Worm (Caenorhabditis elegans) whole organism, mixed stage, embryonic: ENCODE data around the gene C04E6.5.

Source experiments
- bed-3 ChIP-seq: fragments of 200-800 bp; sonication (Bioruptor generic); optimal IDR thresholded peaks from 3 replicates; lab custom pipeline; 2018; ENCODE audit warnings: mild to moderate bottlenecking, missing genetic modification characterization, moderate library complexity, missing compliant biosample characterization
- blmp-1 ChIP-seq: fragments of 150-350 bp; optimal IDR thresholded peaks from 2 replicates; lab custom pipeline; 2014; ENCODE audit warnings: missing biosample characterization, missing genetic modification characterization
- ceh-39 ChIP-seq: fragments of 150-350 bp; optimal IDR thresholded peaks from 2 replicates; lab custom pipeline; 2014; ENCODE audit warnings: missing biosample characterization, missing genetic modification characterization
- ceh-43 ChIP-seq: fragments of 200-800 bp; sonication (Bioruptor generic); optimal IDR thresholded peaks from 2 replicates; lab custom pipeline; 2018; ENCODE audit warnings: mild to moderate bottlenecking, missing genetic modification characterization, moderate library complexity, missing compliant biosample characterization
- drap-1 ChIP-seq: fragments of 200-800 bp; sonication (Bioruptor generic); optimal IDR thresholded peaks from 3 replicates; lab custom pipeline; 2018; ENCODE audit warnings: mild to moderate bottlenecking, missing genetic modification characterization, missing compliant biosample characterization
- elt-1 ChIP-seq: sonication (generic microtip); optimal IDR thresholded peaks from 2 replicates; lab custom pipeline; 2017; ENCODE audit warnings: missing genetic modification characterization, mild to moderate bottlenecking, missing compliant biosample characterization, antibody characterized with exemption, moderate library complexity, borderline replicate concordance; ENCODE audit not compliant: insufficient read depth
- flh-1 ChIP-seq: fragments of 200-800 bp; sonication (Bioruptor generic); optimal IDR thresholded peaks from 2 replicates; lab custom pipeline; 2018; ENCODE audit warnings: mild to moderate bottlenecking, missing genetic modification characterization, moderate library complexity, missing compliant biosample characterization
- ham-2 ChIP-seq: fragments of 200-800 bp; sonication (Bioruptor generic); optimal IDR thresholded peaks from 2 replicates; lab custom pipeline; 2018; ENCODE audit warnings: mild to moderate bottlenecking, missing genetic modification characterization, missing compliant biosample characterization
- hlh-1 ChIP-seq: fragments of 150-350 bp; optimal IDR thresholded peaks from 2 replicates; lab custom pipeline; 2014; ENCODE audit warnings: missing biosample characterization, missing genetic modification reagents, missing genetic modification characterization
- lin-13 ChIP-seq: fragments of 150-350 bp; optimal IDR thresholded peaks from 2 replicates; lab custom pipeline; 2014; ENCODE audit warnings: missing biosample characterization, missing genetic modification characterization
- lin-32 ChIP-seq: fragments of 200-800 bp; sonication (Bioruptor generic); optimal IDR thresholded peaks from 2 replicates; lab custom pipeline; 2018; ENCODE audit warnings: mild to moderate bottlenecking, missing genetic modification characterization, missing compliant biosample characterization
- lsy-2 ChIP-seq: fragments of 150-350 bp; optimal IDR thresholded peaks from 2 replicates; lab custom pipeline; 2014; ENCODE audit warnings: missing biosample characterization, missing genetic modification characterization
- mab-5 ChIP-seq: fragments of 150-350 bp; optimal IDR thresholded peaks from 2 replicates; lab custom pipeline; 2014; ENCODE audit warnings: missing biosample characterization, missing genetic modification characterization
- mep-1 ChIP-seq: fragments of 150-350 bp; optimal IDR thresholded peaks from 2 replicates; lab custom pipeline; 2017; ENCODE audit warnings: missing biosample characterization, missing genetic modification reagents, missing genetic modification characterization, inconsistent platforms
- mls-2 ChIP-seq: sonication (generic microtip); optimal IDR thresholded peaks from 2 replicates; lab custom pipeline; 2016; ENCODE audit warnings: mild to moderate bottlenecking, missing genetic modification characterization, moderate library complexity, missing compliant biosample characterization
- nhr-12 ChIP-seq: fragments of 150-350 bp; optimal IDR thresholded peaks from 2 replicates; lab custom pipeline; 2014; ENCODE audit warnings: missing biosample characterization, missing genetic modification characterization
- nhr-2 ChIP-seq: fragments of 150-350 bp; optimal IDR thresholded peaks from 2 replicates; lab custom pipeline; 2014; ENCODE audit warnings: missing biosample characterization, missing genetic modification characterization
- nhr-237 ChIP-seq: fragments of 150-350 bp; optimal IDR thresholded peaks from 2 replicates; lab custom pipeline; 2014; ENCODE audit warnings: missing biosample characterization, missing genetic modification characterization
- pha-4 ChIP-seq: fragments of 150-350 bp; optimal IDR thresholded peaks from 2 replicates; lab custom pipeline; 2018; ENCODE audit warnings: missing biosample characterization, missing genetic modification reagents, missing genetic modification characterization
- sem-2 ChIP-seq: fragments of 200-800 bp; sonication (Bioruptor generic); optimal IDR thresholded peaks from 2 replicates; lab custom pipeline; 2018; ENCODE audit warnings: mild to moderate bottlenecking, missing genetic modification characterization, missing compliant biosample characterization
- snpc-4 ChIP-seq: fragments of 150-350 bp; optimal IDR thresholded peaks from 2 replicates; lab custom pipeline; 2014; ENCODE audit warnings: missing biosample characterization, missing genetic modification characterization
- tbx-8 ChIP-seq: fragments of 200-800 bp; sonication (Bioruptor generic); optimal IDR thresholded peaks from 2 replicates; lab custom pipeline; 2018; ENCODE audit warnings: mild to moderate bottlenecking, missing genetic modification characterization, moderate library complexity, missing compliant biosample characterization
- unc-120 ChIP-seq: sonication (generic microtip); optimal IDR thresholded peaks from 2 replicates; lab custom pipeline; 2017; ENCODE audit warnings: missing genetic modification characterization, missing compliant biosample characterization; ENCODE audit not compliant: poor library complexity, severe bottlenecking
- unc-39 ChIP-seq: fragments of 150-350 bp; optimal IDR thresholded peaks from 2 replicates; lab custom pipeline; 2014; ENCODE audit warnings: missing biosample characterization, missing genetic modification characterization
- unc-62 ChIP-seq: fragments of 150-350 bp; optimal IDR thresholded peaks from 2 replicates; lab custom pipeline; 2014; ENCODE audit warnings: missing biosample characterization, missing genetic modification reagents, missing genetic modification characterization
- zip-8 ChIP-seq: fragments of 150-350 bp; optimal IDR thresholded peaks from 2 replicates; lab custom pipeline; 2014; ENCODE audit warnings: missing biosample characterization, missing genetic modification characterization

Gene C04E6.5

DNA sequence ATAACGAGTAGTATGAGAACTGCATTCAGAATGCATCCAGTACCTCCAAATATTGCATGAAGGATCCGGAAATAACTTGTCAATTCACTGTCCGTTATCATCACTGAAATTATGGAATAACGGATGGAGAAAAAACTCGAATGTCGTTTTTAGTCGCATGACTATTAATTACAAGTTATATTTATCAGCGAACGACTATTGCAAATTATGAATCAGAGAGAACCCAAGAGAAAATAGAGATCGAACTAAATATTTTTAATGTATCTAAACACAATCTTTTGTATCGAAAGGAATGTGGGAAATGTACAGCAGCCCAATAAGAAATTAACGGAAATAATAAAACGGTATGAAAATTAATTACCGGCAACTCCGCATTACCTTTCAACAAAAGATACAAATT, 2.0 kb upstream of the C04E6.5 start, which contains the start of gene srd-16:
srd-16 (minus strand) TSS at position 101 of the 400 bp plus-strand sequence.
- no peak for TF ChIP-seq nhr-237 (tag; lab: Kevin White, UChicago)
- TF ChIP-seq flh-1 (GFP tag; lab: Kevin White, UChicago) = no peak
- no peak for TF ChIP-seq ceh-43 (GFP tag; lab: Kevin White, UChicago)
- TF ChIP-seq zip-8 (tag; lab: Kevin White, UChicago) = no peak
- TF ChIP-seq sem-2 (GFP tag; lab: Kevin White, UChicago) = no peak

ce11 chrV:5906252-5906651, 4.3 kb downstream of the C04E6.5 start, which contains the start of gene srd-15:
srd-15 (minus strand) TSS chrV:5906352.
- no peak for TF ChIP-seq elt-1 (tag; lab: Kevin White, UChicago)
- no peak for TF ChIP-seq ceh-43 (GFP tag; lab: Kevin White, UChicago)
- TF ChIP-seq drap-1 (GFP tag; lab: Kevin White, UChicago) = no peak
- no peak for TF ChIP-seq lin-13 (tag; lab: Kevin White, UChicago)
- TF ChIP-seq flh-1 (GFP tag; lab: Kevin White, UChicago) = no peak
- no peak for TF ChIP-seq pha-4 (tag; lab: Kevin White, UChicago)
- TF ChIP-seq ceh-39 (tag; lab: Kevin White, UChicago) = no peak
- no peak for TF ChIP-seq nhr-12 (tag; lab: Kevin White, UChicago)
- no peak for TF ChIP-seq blmp-1 (tag; lab: Kevin White, UChicago)
- no peak for TF ChIP-seq ham-2 (GFP tag; lab: Kevin White, UChicago)
- TF ChIP-seq lin-32 (GFP tag; lab: Kevin White, UChicago) = no peak
- no peak for TF ChIP-seq snpc-4
- no peak for TF ChIP-seq mab-5 (tag; lab: Kevin White, UChicago)
- TF ChIP-seq mep-1 (tag; lab: Kevin White, UChicago) = no peak
- TF ChIP-seq sem-2 (GFP tag; lab: Kevin White, UChicago) = no peak
- no peak for TF ChIP-seq mls-2 (tag; lab: Kevin White, UChicago)
- no peak for TF ChIP-seq tbx-8 (GFP tag; lab: Kevin White, UChicago)
- no peak for TF ChIP-seq zip-8 (tag; lab: Kevin White, UChicago)
- TF ChIP-seq, all 35 proteins: peak for 0

DNA sequence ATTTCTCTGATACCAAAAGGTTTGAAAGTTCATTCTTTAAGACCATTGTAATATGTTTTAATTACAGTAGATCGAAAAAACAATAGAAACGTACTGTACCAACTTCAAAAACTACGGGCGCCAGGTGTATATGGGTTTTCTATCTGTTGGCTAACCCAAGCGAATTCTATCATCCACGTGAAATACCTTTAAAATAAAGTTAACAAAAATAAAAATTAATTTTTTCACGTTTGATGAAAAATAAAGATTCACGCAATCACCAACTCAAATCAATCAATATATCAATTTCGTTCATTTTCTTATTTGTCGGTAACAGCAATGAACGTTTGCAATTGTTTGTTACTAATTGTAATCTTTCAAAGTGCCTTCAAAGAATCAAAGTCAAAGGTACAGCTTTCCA, 5.2 kb downstream of the C04E6.5 start, which contains the start of gene C04E6.4:
C04E6.4 (plus strand) TSS at position 301 of the 400 bp plus-strand sequence.
- no peak for TF ChIP-seq snpc-4
- no peak for TF ChIP-seq pha-4 (tag; lab: Kevin White, UChicago)

ce11 chrV:5912426-5912825, 10.5 kb downstream of the C04E6.5 start, which contains the start of gene C04E6.13:
C04E6.13 (plus strand) TSS chrV:5912726.
- TF ChIP-seq bed-3 (GFP tag; lab: Kevin White, UChicago) (no peak), hlh-1 (no peak), unc-120 (tag; lab: Kevin White, UChicago) (no peak)

- TF ChIP-seq bed-3 (GFP tag; lab: Kevin White, UChicago) (no peak), flh-1 (GFP tag; lab: Kevin White, UChicago) (no peak), drap-1 (GFP tag; lab: Kevin White, UChicago) (no peak), elt-1 (tag; lab: Kevin White, UChicago) (no peak), mab-5 (tag; lab: Kevin White, UChicago) (no peak), unc-39 (tag; lab: Kevin White, UChicago) (no peak)
These were observed 14.9 kb downstream of the C04E6.5 start for ce11 chrV:5916862-5917261.

- TF ChIP-seq elt-1 (tag; lab: Kevin White, UChicago) (no peak), mep-1 (tag; lab: Kevin White, UChicago) (peak; percentile 30), unc-120 (tag; lab: Kevin White, UChicago) (no peak), nhr-237 (tag; lab: Kevin White, UChicago) (peak; percentile 15)
These were observed 15.8 kb downstream of the C04E6.5 start, which contains the start of gene lrpr-1 for ce11 chrV:5917707-5918106. lrpr-1 (minus strand) TSS chrV:5917891.

DNA sequence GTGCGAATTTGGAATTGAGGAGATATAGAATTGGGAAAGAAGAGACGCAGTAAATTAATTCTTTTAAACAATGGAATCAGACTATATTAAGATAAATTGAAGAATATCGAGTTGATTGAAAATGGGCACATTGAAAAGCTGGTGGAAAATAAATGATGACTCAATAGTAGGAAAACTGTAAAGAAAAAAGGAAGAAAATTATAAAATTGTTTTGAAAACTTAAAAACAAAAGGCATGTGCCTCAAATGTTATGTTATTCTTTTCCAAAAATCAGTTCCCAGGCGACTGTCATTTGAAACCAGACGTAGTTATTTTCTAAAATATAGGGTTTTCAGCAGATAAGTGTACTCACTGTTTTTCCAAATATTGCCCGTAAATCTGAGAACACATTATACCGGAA, 18.0 kb downstream of the C04E6.5 start, which contains the start of gene C04E6.12:
C04E6.12 (minus strand) TSS at position 101 of the 400 bp plus-strand sequence.
- TF ChIP-seq unc-39 (tag; lab: Kevin White, UChicago) (no peak), unc-62 (GFP tag; lab: Kevin White, UChicago) (no peak), nhr-237 (tag; lab: Kevin White, UChicago) (no peak), ceh-39 (tag; lab: Kevin White, UChicago) (no peak), elt-1 (tag; lab: Kevin White, UChicago) (no peak), nhr-12 (tag; lab: Kevin White, UChicago) (no peak), ceh-43 (GFP tag; lab: Kevin White, UChicago) (no peak), nhr-2 (no peak), flh-1 (GFP tag; lab: Kevin White, UChicago) (no peak), drap-1 (GFP tag; lab: Kevin White, UChicago) (no peak), mls-2 (tag; lab: Kevin White, UChicago) (no peak), bed-3 (GFP tag; lab: Kevin White, UChicago) (no peak), zip-8 (tag; lab: Kevin White, UChicago) (no peak), lin-32 (GFP tag; lab: Kevin White, UChicago) (no peak), lsy-2 (tag; lab: Kevin White, UChicago) (no peak)
